Worm (Caenorhabditis elegans) whole organism, young adult: Measurements from ENCODE around the gene ugt-58.
A peak's percentile ranks its signal among the peaks of the same experiment; 100 is the strongest.

ENCODE experiments used
- B0035.1 ChIP-seq: sonication (generic microtip); optimal IDR thresholded peaks from 2 replicates; lab custom pipeline; 2016; ENCODE audit warnings: missing genetic modification characterization, mild to moderate bottlenecking, missing compliant biosample characterization, missing genotype, missing genetic modification reagents
- K12H6.12 ChIP-seq: fragments of 200-800 bp; sonication (Bioruptor generic); optimal IDR thresholded peaks from 2 replicates; lab custom pipeline; 2018; ENCODE audit warnings: mild to moderate bottlenecking, missing genetic modification characterization, missing compliant biosample characterization
- Y56A3A.18 ChIP-seq: fragments of 200-800 bp; sonication (Bioruptor generic); IDR thresholded peaks from 2 replicates; pipeline ENCODE4 v1.3.6; 2022; ENCODE audit warnings: missing genetic modification reagents, missing genetic modification characterization, missing compliant biosample characterization
- bed-1 ChIP-seq: fragments of 200-800 bp; sonication (Bioruptor generic); IDR thresholded peaks from 2 replicates; pipeline ENCODE4 v1.3.6; 2022; ENCODE audit warnings: missing genetic modification reagents, missing genetic modification characterization, missing compliant biosample characterization
- ceh-27 ChIP-seq: fragments of 200-800 bp; sonication (Bioruptor generic); optimal IDR thresholded peaks from 2 replicates; lab custom pipeline; 2018; ENCODE audit warnings: mild to moderate bottlenecking, missing genetic modification characterization, moderate library complexity, missing compliant biosample characterization
- ets-4 ChIP-seq: fragments of 200-800 bp; sonication (Bioruptor generic); optimal IDR thresholded peaks from 2 replicates; lab custom pipeline; 2018; ENCODE audit warnings: mild to moderate bottlenecking, missing genetic modification characterization, missing compliant biosample characterization
- fkh-3 ChIP-seq: sonication (generic microtip); optimal IDR thresholded peaks from 2 replicates; lab custom pipeline; 2016; ENCODE audit warnings: mild to moderate bottlenecking, missing genetic modification characterization, missing compliant biosample characterization
- let-607 ChIP-seq, 2 experiments: fragments of 200-800 bp in 1 of 2; sonication (Bioruptor generic) in 1 of 2; sonication (generic microtip) in 1 of 2; optimal IDR thresholded peaks; 2 replicates each; lab custom pipeline; 2016 to 2018; ENCODE audit warnings: mild to moderate bottlenecking in 2 of 2, missing compliant biosample characterization in 2 of 2, missing genetic modification characterization in 2 of 2, moderate library complexity in 2 of 2, missing genotype in 1 of 2
- nfyb-1 ChIP-seq: fragments of 200-800 bp; sonication (Bioruptor generic); IDR thresholded peaks from 2 replicates; pipeline ENCODE4 v1.3.6; 2022; ENCODE audit warnings: missing genetic modification reagents, missing genetic modification characterization, missing compliant biosample characterization
- snpc-3.4 ChIP-seq: sonication (generic microtip); optimal IDR thresholded peaks from 2 replicates; lab custom pipeline; 2017; ENCODE audit warnings: missing genetic modification characterization, mild to moderate bottlenecking, missing compliant biosample characterization, antibody characterized with exemption, moderate library complexity, missing genotype, missing genetic modification reagents
- tlf-1 ChIP-seq: fragments of 200-800 bp; sonication (Bioruptor generic); optimal IDR thresholded peaks from 2 replicates; lab custom pipeline; 2018; ENCODE audit warnings: mild to moderate bottlenecking, missing genetic modification characterization, missing compliant biosample characterization
- unc-62 ChIP-seq: fragments of 150-350 bp; optimal IDR thresholded peaks from 2 replicates; lab custom pipeline; 2014; ENCODE audit warnings: missing biosample characterization, missing genetic modification reagents, missing genetic modification characterization
- ztf-3 ChIP-seq: fragments of 200-800 bp; sonication (Bioruptor generic); optimal IDR thresholded peaks from 2 replicates; lab custom pipeline; 2018; ENCODE audit warnings: mild to moderate bottlenecking, missing genetic modification characterization, missing compliant biosample characterization
- ztf-6 ChIP-seq: fragments of 200-800 bp; sonication (Bioruptor generic); IDR thresholded peaks from 2 replicates; pipeline ENCODE4 v1.3.6; 2022; ENCODE audit warnings: missing genetic modification reagents, missing genetic modification characterization, missing compliant biosample characterization

DNA sequence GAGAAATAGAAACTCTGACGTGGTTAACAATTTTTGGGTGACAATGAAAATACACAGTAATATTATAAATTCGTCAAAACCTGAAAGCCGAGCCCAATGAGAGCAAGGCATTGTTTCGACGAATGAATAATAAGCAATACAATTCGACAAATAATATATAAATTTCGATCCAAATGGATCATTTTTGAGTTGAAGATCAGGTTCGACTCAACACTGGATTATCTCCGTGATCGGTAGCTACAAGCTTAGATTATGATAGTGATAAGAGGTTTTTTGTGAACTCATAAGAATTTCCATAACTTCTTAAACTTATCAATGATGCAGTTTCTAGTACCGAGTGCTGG, 31.3 kb upstream of the ugt-58 start:
- TF ChIP-seq B0035.1 (tag; lab: Kevin White, UChicago) (no peak), nfyb-1 (GFP tag; lab: Robert Waterston, UW) (no peak), let-607 (tag; optimal IDR thresholded peaks at IDR 0.05; lab: Kevin White, UChicago) (peak in 1 of 2 experiments; percentile 8), unc-62 (no peak), bed-1 (GFP tag; lab: Robert Waterston, UW) (no peak), fkh-3 (tag; lab: Kevin White, UChicago) (no peak), snpc-3.4 (tag; lab: Kevin White, UChicago) (no peak), ets-4 (GFP tag; lab: Kevin White, UChicago) (no peak), K12H6.12 (tag; lab: Kevin White, UChicago) (no peak), ztf-6 (GFP tag; lab: Robert Waterston, UW) (no peak), ceh-27 (GFP tag; lab: Kevin White, UChicago) (no peak), ztf-3 (GFP tag; lab: Kevin White, UChicago) (no peak), tlf-1 (GFP tag; lab: Kevin White, UChicago) (no peak), Y56A3A.18 (no peak)
